Worm (Caenorhabditis elegans) whole organism, L4/young adult: Measurements from ENCODE around the gene srd-30.

ENCODE experiments used
- W03F9.2 ChIP-seq: fragments of 150-350 bp; optimal IDR thresholded peaks from 2 replicates; lab custom pipeline; 2014; ENCODE audit warnings: missing biosample characterization, missing genetic modification characterization
- dao-5 ChIP-seq: sonication (generic microtip); optimal IDR thresholded peaks from 2 replicates; lab custom pipeline; 2016; ENCODE audit warnings: missing genotype, missing genetic modification characterization, moderate library complexity, missing compliant biosample characterization
- him-1 ChIP-seq: sonication (generic microtip); optimal IDR thresholded peaks from 2 replicates; lab custom pipeline; 2016; ENCODE audit warnings: missing genotype, missing genetic modification reagents, missing genetic modification characterization, missing compliant biosample characterization

DNA sequence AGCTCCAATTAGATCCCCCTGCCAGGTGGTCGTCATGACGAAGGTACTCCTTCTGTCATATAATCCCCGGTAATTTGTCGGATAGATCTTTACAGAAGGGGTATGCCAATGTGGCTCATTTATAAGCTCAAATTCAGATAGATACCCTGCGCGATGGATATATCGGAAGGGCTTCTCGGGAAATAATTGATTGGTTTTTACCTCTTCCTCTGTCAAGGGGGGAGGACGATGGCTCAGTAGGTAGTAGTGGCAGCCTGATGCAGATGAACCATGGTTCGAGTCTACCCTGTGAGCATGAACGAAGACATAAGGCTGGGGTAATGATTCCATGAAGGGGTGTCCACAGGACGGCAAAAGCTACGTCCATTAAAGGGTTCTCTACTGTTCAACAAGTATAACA is 17.5 kb downstream of the srd-30 start:
- TF ChIP-seq dao-5 (no peak), him-1 (tag; lab: Kevin White, UChicago) (no peak), W03F9.2 (tag; lab: Kevin White, UChicago) (no peak)
